Worm (Caenorhabditis elegans) whole organism, midembryonic: ENCODE measurements around the gene pdfr-1.

Experiments
- flt-1 ChIP-seq: fragments of 200-800 bp; sonication (Bioruptor generic); IDR thresholded peaks from 2 replicates; pipeline ENCODE4 v1.3.6; 2022; ENCODE audit warnings: missing genetic modification characterization, missing compliant biosample characterization
- tab-1 ChIP-seq: fragments of 200-800 bp; sonication (Bioruptor generic); IDR thresholded peaks from 2 replicates; pipeline ENCODE4 v1.3.6; 2022; ENCODE audit warnings: missing genetic modification characterization, missing compliant biosample characterization

DNA sequence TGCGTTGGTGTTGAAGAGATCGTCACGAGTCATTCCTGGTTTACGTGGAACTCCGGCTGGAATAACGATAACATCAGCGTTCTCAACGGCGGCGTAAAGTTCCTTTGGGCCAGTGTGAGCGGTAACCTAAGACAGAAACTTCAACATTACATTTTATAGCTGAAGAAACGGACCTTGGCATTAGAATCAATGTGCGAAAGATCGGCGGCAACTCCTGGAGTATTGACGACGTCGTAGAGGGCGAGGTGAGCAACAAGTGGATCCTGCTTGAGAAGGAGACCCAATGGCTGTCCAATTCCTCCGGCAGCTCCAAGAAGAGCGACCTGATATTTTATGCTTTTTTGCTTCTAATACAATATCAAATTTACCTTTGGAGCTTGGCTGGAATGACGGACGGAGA lies 44.2 kb downstream of the pdfr-1 start:
- TF ChIP-seq tab-1 (no peak), flt-1 (no peak)
